Fruit fly (Drosophila melanogaster): ENCODE measurements around the gene CG9951.

CG9951 gene

dm6 chr3L:16867190-16867589, 4.2 kb downstream of the CG9951 start:
- TF ChIP-seq insv (optimal IDR thresholded peaks at IDR 0.05), result no peak

- no peak for TF ChIP-seq h (optimal IDR thresholded peaks at IDR 0.05)
- TF ChIP-seq psq (optimal IDR thresholded peaks at IDR 0.05), result no peak
- no peak for TF ChIP-seq Sin3A (optimal IDR thresholded peaks at IDR 0.05)
- no peak for TF ChIP-seq ttk (optimal IDR thresholded peaks at IDR 0.05)
- no peak for TF ChIP-seq insv (optimal IDR thresholded peaks at IDR 0.05)
- no peak for TF ChIP-seq Myc (optimal IDR thresholded peaks at IDR 0.05)
Observed at dm6 chr3L:16870723-16871137, 7.8 kb downstream of the CG9951 start.

- TF ChIP-seq insv (optimal IDR thresholded peaks at IDR 0.05) (no peak), Myc (optimal IDR thresholded peaks at IDR 0.05) (no peak), Sin3A (optimal IDR thresholded peaks at IDR 0.05) (no peak), h (optimal IDR thresholded peaks at IDR 0.05) (no peak), psq (optimal IDR thresholded peaks at IDR 0.05) (no peak), ttk (optimal IDR thresholded peaks at IDR 0.05) (no peak)
Observed at dm6 chr3L:16871630-16872029, 8.7 kb downstream of the CG9951 start.

dm6 chr3L:16872487-16872955, 9.6 kb downstream of the CG9951 start:
- TF ChIP-seq Sin3A (optimal IDR thresholded peaks at IDR 0.05), result no peak
- no peak for TF ChIP-seq ttk (optimal IDR thresholded peaks at IDR 0.05)
- TF ChIP-seq Myc (optimal IDR thresholded peaks at IDR 0.05), result no peak
- no peak for TF ChIP-seq insv (optimal IDR thresholded peaks at IDR 0.05)
- TF ChIP-seq h (optimal IDR thresholded peaks at IDR 0.05), result no peak
- no peak for TF ChIP-seq psq (optimal IDR thresholded peaks at IDR 0.05)

- TF ChIP-seq insv (optimal IDR thresholded peaks at IDR 0.05) (no peak), psq (optimal IDR thresholded peaks at IDR 0.05) (no peak), ttk (optimal IDR thresholded peaks at IDR 0.05) (no peak), Sin3A (optimal IDR thresholded peaks at IDR 0.05) (no peak), h (optimal IDR thresholded peaks at IDR 0.05) (no peak), Myc (optimal IDR thresholded peaks at IDR 0.05) (no peak)
Observed at dm6 chr3L:16873127-16873543, 10.2 kb downstream of the CG9951 start.

dm6 chr3L:16873679-16874078, 10.7 kb downstream of the CG9951 start:
- TF ChIP-seq Myc (optimal IDR thresholded peaks at IDR 0.05) (no peak), ttk (optimal IDR thresholded peaks at IDR 0.05) (no peak), Sin3A (optimal IDR thresholded peaks at IDR 0.05) (no peak), psq (optimal IDR thresholded peaks at IDR 0.05) (no peak), h (optimal IDR thresholded peaks at IDR 0.05) (no peak), insv (optimal IDR thresholded peaks at IDR 0.05) (no peak)

- TF ChIP-seq Sin3A (optimal IDR thresholded peaks at IDR 0.05) (no peak), h (optimal IDR thresholded peaks at IDR 0.05) (no peak), ttk (optimal IDR thresholded peaks at IDR 0.05) (no peak), Myc (optimal IDR thresholded peaks at IDR 0.05) (no peak), psq (optimal IDR thresholded peaks at IDR 0.05) (no peak), insv (optimal IDR thresholded peaks at IDR 0.05) (no peak)
Observed at dm6 chr3L:16875484-16875883, 12.5 kb downstream of the CG9951 start.

- TF ChIP-seq ttk (optimal IDR thresholded peaks at IDR 0.05), result no peak
- TF ChIP-seq Myc (optimal IDR thresholded peaks at IDR 0.05), result no peak
- TF ChIP-seq h (optimal IDR thresholded peaks at IDR 0.05), result no peak
- TF ChIP-seq insv (optimal IDR thresholded peaks at IDR 0.05), result no peak
- no peak for TF ChIP-seq psq (optimal IDR thresholded peaks at IDR 0.05)
- no peak for TF ChIP-seq Sin3A (optimal IDR thresholded peaks at IDR 0.05)
Observed at dm6 chr3L:16875959-16876358, 13.0 kb downstream of the CG9951 start.

dm6 chr3L:16876785-16877468, 14.0 kb downstream of the CG9951 start, which contains the start of gene CG32170:
TSS of gene CG32170 (plus strand) at chr3L:16877309.
- TF ChIP-seq Myc (optimal IDR thresholded peaks at IDR 0.05) (no peak), h (optimal IDR thresholded peaks at IDR 0.05) (no peak), ttk (optimal IDR thresholded peaks at IDR 0.05) (no peak), psq (optimal IDR thresholded peaks at IDR 0.05) (no peak), Sin3A (optimal IDR thresholded peaks at IDR 0.05) (no peak), insv (optimal IDR thresholded peaks at IDR 0.05) (no peak)

- TF ChIP-seq h (optimal IDR thresholded peaks at IDR 0.05) (no peak), psq (optimal IDR thresholded peaks at IDR 0.05) (no peak), Sin3A (optimal IDR thresholded peaks at IDR 0.05) (no peak), Myc (optimal IDR thresholded peaks at IDR 0.05) (no peak), ttk (optimal IDR thresholded peaks at IDR 0.05) (no peak), insv (optimal IDR thresholded peaks at IDR 0.05) (no peak)
Observed at dm6 chr3L:16878830-16879536, 16.0 kb downstream of the CG9951 start.

- TF ChIP-seq psq (optimal IDR thresholded peaks at IDR 0.05) (no peak), insv (optimal IDR thresholded peaks at IDR 0.05) (no peak), h (optimal IDR thresholded peaks at IDR 0.05) (no peak), ttk (optimal IDR thresholded peaks at IDR 0.05) (no peak), Myc (optimal IDR thresholded peaks at IDR 0.05) (no peak), Sin3A (optimal IDR thresholded peaks at IDR 0.05) (no peak)
Observed at dm6 chr3L:16881097-16881496, 18.1 kb downstream of the CG9951 start.

- TF ChIP-seq Sin3A (optimal IDR thresholded peaks at IDR 0.05) (no peak), psq (optimal IDR thresholded peaks at IDR 0.05) (no peak), h (optimal IDR thresholded peaks at IDR 0.05) (no peak), Myc (optimal IDR thresholded peaks at IDR 0.05) (no peak), ttk (optimal IDR thresholded peaks at IDR 0.05) (no peak), insv (optimal IDR thresholded peaks at IDR 0.05) (no peak)
Observed at dm6 chr3L:16884037-16884436, 21.1 kb downstream of the CG9951 start.

Measured in Kc167 (cell line).